Fruit fly (Drosophila melanogaster) whole organism, embryonic: Measurements from ENCODE around the gene CG5805.

Experiments used
- CG10267 ChIP-seq: fragments of 200-800 bp; sonication (Bioruptor generic); optimal IDR thresholded peaks from 2 replicates; lab custom pipeline; 2018; ENCODE audit warnings: missing biosample characterization, mild to moderate bottlenecking, missing genetic modification characterization, moderate library complexity
- CG10366 ChIP-seq: fragments of 200-800 bp; sonication (Bioruptor generic); IDR thresholded peaks from 2 replicates; pipeline ENCODE4 v1.3.6; 2022; ENCODE audit warnings: missing biosample characterization, missing genetic modification characterization
- CG11085 ChIP-seq: fragments of 200-800 bp; sonication (Bioruptor generic); IDR thresholded peaks from 2 replicates; pipeline ENCODE4 v1.3.6; 2022; ENCODE audit warnings: missing biosample characterization, missing genetic modification characterization
- CG14860 ChIP-seq: fragments of 200-800 bp; sonication (Bioruptor generic); IDR thresholded peaks from 3 replicates; pipeline ENCODE4 v1.3.6; 2022; ENCODE audit warnings: missing biosample characterization, missing genetic modification characterization; ENCODE audit not compliant: partially characterized antibody
- CG15479 ChIP-seq: fragments of 200-800 bp; sonication (Bioruptor generic); optimal IDR thresholded peaks from 3 replicates; lab custom pipeline; 2019; ENCODE audit warnings: missing biosample characterization, mild to moderate bottlenecking, missing genetic modification characterization, moderate library complexity
- CG17359 ChIP-seq: fragments of 200-800 bp; sonication (Bioruptor generic); optimal IDR thresholded peaks from 3 replicates; lab custom pipeline; 2018; ENCODE audit warnings: missing biosample characterization, mild to moderate bottlenecking, missing genetic modification characterization, moderate library complexity
- CG17385 ChIP-seq: fragments of 200-800 bp; sonication (Bioruptor generic); optimal IDR thresholded peaks from 3 replicates; lab custom pipeline; 2018; ENCODE audit warnings: missing biosample characterization, mild to moderate bottlenecking, missing genetic modification characterization
- CG17912 ChIP-seq: fragments of 200-800 bp; sonication (Bioruptor generic); optimal IDR thresholded peaks from 2 replicates; lab custom pipeline; 2018; ENCODE audit warnings: missing biosample characterization, mild to moderate bottlenecking, missing genetic modification characterization
- CG1832 ChIP-seq: fragments of 200-800 bp; sonication (Bioruptor generic); optimal IDR thresholded peaks from 2 replicates; lab custom pipeline; 2017; ENCODE audit warnings: missing biosample characterization, mild to moderate bottlenecking, missing genetic modification characterization, inconsistent platforms
- CG32772 ChIP-seq: fragments of 200-800 bp; sonication (Bioruptor generic); IDR thresholded peaks from 2 replicates; pipeline ENCODE4 v1.3.6; 2022; ENCODE audit warnings: missing biosample characterization, missing genetic modification characterization
- CG4854 ChIP-seq: fragments of 200-800 bp; sonication (Bioruptor generic); optimal IDR thresholded peaks from 2 replicates; lab custom pipeline; 2016; ENCODE audit warnings: missing biosample characterization, missing genetic modification characterization, inconsistent platforms
- CG6175 ChIP-seq: fragments of 200-800 bp; sonication (Bioruptor generic); IDR thresholded peaks from 3 replicates; pipeline ENCODE4 v1.3.6; 2022; ENCODE audit warnings: missing biosample characterization, missing genetic modification characterization
- CHES-1-like ChIP-seq: fragments of 200-800 bp; sonication (Bioruptor generic); optimal IDR thresholded peaks from 2 replicates; lab custom pipeline; 2016; ENCODE audit warnings: missing biosample characterization, missing genetic modification characterization
- D19B ChIP-seq: fragments of 200-800 bp; sonication (Bioruptor generic); optimal IDR thresholded peaks from 2 replicates; lab custom pipeline; 2017; ENCODE audit warnings: missing biosample characterization, mild to moderate bottlenecking, missing genetic modification characterization
- Gug ChIP-seq: fragments of 200-800 bp; sonication (Bioruptor generic); IDR thresholded peaks from 4 replicates; pipeline ENCODE4 v1.3.6; 2022; ENCODE audit warnings: missing biosample characterization, missing genetic modification characterization
- HLH4C ChIP-seq: fragments of 200-800 bp; sonication (Bioruptor generic); IDR thresholded peaks from 3 replicates; pipeline ENCODE4 v1.3.6; 2022; ENCODE audit warnings: missing biosample characterization, missing genetic modification characterization; ENCODE audit not compliant: partially characterized antibody
- HmgZ ChIP-seq: fragments of 200-800 bp; sonication (Bioruptor generic); optimal IDR thresholded peaks from 2 replicates; lab custom pipeline; 2018; ENCODE audit warnings: missing biosample characterization, mild to moderate bottlenecking, missing genetic modification characterization
- Hmx ChIP-seq: fragments of 200-800 bp; sonication (Bioruptor generic); optimal IDR thresholded peaks from 2 replicates; lab custom pipeline; 2016; ENCODE audit warnings: missing biosample characterization, missing genetic modification characterization
- Lhr ChIP-seq: fragments of 200-800 bp; sonication (Bioruptor generic); optimal IDR thresholded peaks from 3 replicates; lab custom pipeline; 2017; ENCODE audit warnings: mild to moderate bottlenecking, missing biosample characterization, missing genetic modification reagents, missing genetic modification characterization
- MESR4 ChIP-seq: fragments of 200-800 bp; sonication (Bioruptor generic); optimal IDR thresholded peaks from 2 replicates; lab custom pipeline; 2018; ENCODE audit warnings: missing biosample characterization, mild to moderate bottlenecking, missing genetic modification characterization, moderate library complexity
- Mad ChIP-seq: fragments of 200-800 bp; sonication (Bioruptor generic); optimal IDR thresholded peaks from 2 replicates; lab custom pipeline; 2016; ENCODE audit warnings: missing biosample characterization, missing genetic modification characterization
- Max ChIP-seq: fragments of 200-800 bp; sonication (Bioruptor generic); optimal IDR thresholded peaks from 2 replicates; lab custom pipeline; 2016; ENCODE audit warnings: missing biosample characterization, mild to moderate bottlenecking, missing genetic modification characterization
- Optix ChIP-seq: fragments of 200-800 bp; sonication (Bioruptor generic); IDR thresholded peaks from 3 replicates; pipeline ENCODE4 v1.3.6; 2022; ENCODE audit warnings: missing biosample characterization, missing genetic modification characterization
- Ptx1 ChIP-seq: fragments of 200-800 bp; sonication (Bioruptor generic); IDR thresholded peaks from 2 replicates; pipeline ENCODE4 v1.3.6; 2022; ENCODE audit warnings: missing biosample characterization, missing genetic modification characterization
- Sin3A ChIP-seq: fragments of >200 bp; optimal IDR thresholded peaks from 2 replicates; lab custom pipeline; 2018
- Spps ChIP-seq: fragments of 200-800 bp; sonication (Bioruptor generic); optimal IDR thresholded peaks from 2 replicates; lab custom pipeline; 2018; ENCODE audit warnings: missing biosample characterization, mild to moderate bottlenecking, missing genetic modification characterization
- ac ChIP-seq: fragments of 200-800 bp; sonication (Bioruptor generic); optimal IDR thresholded peaks from 3 replicates; lab custom pipeline; 2017; ENCODE audit warnings: missing biosample characterization, mild to moderate bottlenecking, missing genetic modification characterization
- amos ChIP-seq: fragments of 200-800 bp; sonication (Bioruptor generic); IDR thresholded peaks from 2 replicates; pipeline ENCODE4 v1.3.6; 2022; ENCODE audit warnings: missing biosample characterization, missing genetic modification characterization; ENCODE audit not compliant: partially characterized antibody
- ato ChIP-seq: fragments of 200-800 bp; sonication (Bioruptor generic); IDR thresholded peaks from 2 replicates; pipeline ENCODE4 v1.3.6; 2022; ENCODE audit warnings: missing biosample characterization, missing genetic modification characterization; ENCODE audit not compliant: partially characterized antibody
- br ChIP-seq: fragments of >200 bp; optimal IDR thresholded peaks from 2 replicates; lab custom pipeline; 2017
- corto ChIP-seq: fragments of 200-800 bp; sonication (Bioruptor generic); optimal IDR thresholded peaks from 2 replicates; lab custom pipeline; 2016; ENCODE audit warnings: missing biosample characterization, mild to moderate bottlenecking, missing genetic modification characterization, moderate library complexity
- crc ChIP-seq: fragments of 200-800 bp; sonication (Bioruptor generic); optimal IDR thresholded peaks from 2 replicates; lab custom pipeline; 2016; ENCODE audit warnings: missing biosample characterization, missing genetic modification characterization
- dm ChIP-seq: fragments of 200-800 bp; sonication (Bioruptor generic); optimal IDR thresholded peaks from 3 replicates; lab custom pipeline; 2016; ENCODE audit warnings: missing biosample characterization, missing genetic modification characterization
- dpn ChIP-seq, 2 experiments: fragments of 200-800 bp; sonication (Bioruptor generic); optimal IDR thresholded peaks; 3 replicates each; lab custom pipeline; 2016; ENCODE audit warnings: missing biosample characterization in 2 of 2, missing genetic modification characterization in 2 of 2
- fu2 ChIP-seq: fragments of 200-800 bp; sonication (Bioruptor generic); optimal IDR thresholded peaks from 2 replicates; lab custom pipeline; 2016; ENCODE audit warnings: missing biosample characterization, missing genetic modification characterization
- gfzf ChIP-seq: fragments of 200-800 bp; sonication (Bioruptor generic); optimal IDR thresholded peaks from 2 replicates; lab custom pipeline; 2016; ENCODE audit warnings: missing biosample characterization, mild to moderate bottlenecking, missing genetic modification characterization, moderate library complexity
- nerfin-1 ChIP-seq: fragments of 200-800 bp; sonication (Bioruptor generic); optimal IDR thresholded peaks from 3 replicates; lab custom pipeline; 2019; ENCODE audit warnings: missing biosample characterization, mild to moderate bottlenecking, missing genetic modification characterization, moderate library complexity
- nmo ChIP-seq: fragments of 200-800 bp; sonication (Bioruptor generic); optimal IDR thresholded peaks from 2 replicates; lab custom pipeline; 2018; ENCODE audit warnings: missing biosample characterization, mild to moderate bottlenecking, missing genetic modification characterization, moderate library complexity
- pan ChIP-seq, 4 experiments: fragments of >200 bp in 3 of 4; fragments of 200-800 bp in 1 of 4; sonication (Bioruptor generic) in 1 of 4; optimal IDR thresholded peaks in 3 of 4; IDR thresholded peaks in 1 of 4; 2 replicates each; pipeline versions ENCODE4 v1.3.6 to Lab custom; 2017 to 2022; ENCODE audit warnings: missing biosample characterization in 2 of 4, missing genetic modification characterization in 2 of 4, mixed read lengths in 1 of 4
- repo ChIP-seq: fragments of 200-800 bp; sonication (Bioruptor generic); optimal IDR thresholded peaks from 2 replicates; lab custom pipeline; 2016; ENCODE audit warnings: missing biosample characterization, missing genetic modification characterization
- ro ChIP-seq: fragments of 200-800 bp; sonication (Bioruptor generic); IDR thresholded peaks from 2 replicates; pipeline ENCODE4 v1.3.6; 2022; ENCODE audit warnings: missing biosample characterization, missing genetic modification characterization
- row ChIP-seq: fragments of 200-800 bp; sonication (Bioruptor generic); IDR thresholded peaks from 3 replicates; pipeline ENCODE4 v1.3.6; 2022; ENCODE audit warnings: missing biosample characterization, missing genetic modification characterization
- sd ChIP-seq: fragments of 200-800 bp; sonication (Bioruptor generic); optimal IDR thresholded peaks from 3 replicates; lab custom pipeline; 2018; ENCODE audit warnings: missing biosample characterization, mild to moderate bottlenecking, missing genetic modification characterization, moderate library complexity
- so ChIP-seq: fragments of 200-800 bp; sonication (Bioruptor generic); IDR thresholded peaks from 3 replicates; pipeline ENCODE4 v1.3.6; 2022; ENCODE audit warnings: missing biosample characterization, missing genetic modification characterization
- ssp ChIP-seq: fragments of 200-800 bp; sonication (Bioruptor generic); IDR thresholded peaks from 2 replicates; pipeline ENCODE4 v1.3.6; 2022; ENCODE audit warnings: missing biosample characterization, missing genetic modification characterization
- tio ChIP-seq: fragments of 200-800 bp; sonication (Bioruptor generic); optimal IDR thresholded peaks from 2 replicates; lab custom pipeline; 2017; ENCODE audit warnings: missing biosample characterization, missing genetic modification characterization, inconsistent platforms
- trem ChIP-seq: fragments of 200-800 bp; optimal IDR thresholded peaks from 3 replicates; lab custom pipeline; 2019; ENCODE audit warnings: missing biosample characterization, mild to moderate bottlenecking, missing genetic modification characterization, moderate library complexity
- twi ChIP-seq: fragments of 200-800 bp; optimal IDR thresholded peaks from 2 replicates; lab custom pipeline; 2019; ENCODE audit warnings: missing biosample characterization, mild to moderate bottlenecking, missing genetic modification characterization, moderate library complexity
- unc-4 ChIP-seq: fragments of 200-800 bp; sonication (Bioruptor generic); IDR thresholded peaks from 2 replicates; pipeline ENCODE4 v1.3.6; 2022; ENCODE audit warnings: missing biosample characterization, missing genetic modification characterization; ENCODE audit not compliant: partially characterized antibody

The CG5805 gene

DNA sequence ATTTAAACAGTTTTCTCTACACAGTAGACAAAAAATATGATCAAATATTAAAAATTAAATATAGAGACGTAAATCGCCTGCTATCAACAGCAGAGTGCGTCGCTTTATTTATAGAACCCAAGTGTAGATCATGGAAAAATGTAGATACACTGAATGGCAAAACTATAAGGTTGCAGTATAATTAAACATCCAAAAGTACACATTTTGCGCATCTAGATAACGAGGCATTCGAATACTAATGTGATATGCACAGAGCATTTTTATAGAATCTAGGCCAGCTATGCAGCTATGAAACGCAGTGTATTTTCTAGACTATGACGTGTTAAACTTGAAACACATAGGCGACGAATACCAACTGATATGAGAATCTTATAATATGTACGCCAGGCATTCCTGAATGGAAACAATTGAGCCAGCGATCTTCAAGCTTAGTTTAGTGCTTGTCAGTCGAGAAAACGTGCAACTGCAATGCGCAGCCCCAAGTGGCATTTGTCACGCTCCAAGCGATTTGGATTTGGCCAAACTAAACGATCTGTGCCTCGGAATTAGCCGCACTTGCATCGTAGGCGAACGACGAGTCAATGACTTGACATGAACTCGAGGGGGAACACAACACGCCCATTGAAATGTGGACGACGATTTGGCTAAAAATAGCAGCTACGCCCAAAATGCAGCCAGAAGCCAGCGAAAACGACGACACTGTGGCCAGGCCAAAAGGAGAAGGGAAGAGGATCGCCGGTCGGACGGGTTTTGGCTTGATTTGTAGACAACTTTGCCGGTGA lies 23.8 kb upstream of the CG5805 start (continued):
- peak; percentile 47 for TF ChIP-seq Spps (tag; lab: Kevin White, UChicago)
- TF ChIP-seq fu2 (GFP tag; lab: Kevin White, UChicago): peak; percentile 84
- peak; percentile 84 for TF ChIP-seq sd (tag; lab: Kevin White, UChicago)
- peak; percentile 78 for TF ChIP-seq repo (GFP tag; lab: Kevin White, UChicago)
- peak; percentile 93 for TF ChIP-seq HmgZ
- TF ChIP-seq Hmx (GFP tag; lab: Kevin White, UChicago): peak; percentile 3
- no peak for TF ChIP-seq pan (optimal IDR thresholded peaks at IDR 0.05; lab: Kevin White, UChicago)
- peak in 1 of 2 experiments; percentile 93 for TF ChIP-seq pan (GFP tag; optimal IDR thresholded peaks at IDR 0.05 in 1 of 2, IDR thresholded peaks at IDR 0.05 in 1 of 2)
- TF ChIP-seq Lhr (GFP tag; lab: Kevin White, UChicago): peak; percentile 41
- TF ChIP-seq CG1832: no peak
- peak; percentile 89 for TF ChIP-seq CG10366 (GFP tag; lab: Robert Waterston, UW)
- peak; percentile 79; the same call in 2 of the 3 replicates for TF ChIP-seq CG6175 (GFP tag; lab: Robert Waterston, UW)
- TF ChIP-seq CG17385 (GFP tag; lab: Kevin White, UChicago): peak; percentile 89
- no peak for TF ChIP-seq unc-4 (GFP tag; lab: Robert Waterston, UW)
- peak; percentile 89 for TF ChIP-seq Optix (GFP tag; lab: Robert Waterston, UW)
- TF ChIP-seq Sin3A (lab: Kevin White, UChicago): no peak
- TF ChIP-seq nmo: peak; percentile 88
- TF ChIP-seq Gug: peak; percentile 90
- peak; percentile 62 for TF ChIP-seq crc (GFP tag; lab: Kevin White, UChicago)
- TF ChIP-seq CG11085 (GFP tag; lab: Robert Waterston, UW): peak; percentile 63; the same call in 1 of the 2 replicates
- peak; percentile 49 for TF ChIP-seq CG17912 (GFP tag; lab: Kevin White, UChicago)
- TF ChIP-seq dm: peak; percentile 71
- TF ChIP-seq Ptx1 (GFP tag; lab: Robert Waterston, UW): peak; percentile 86
- TF ChIP-seq MESR4 (GFP tag; lab: Kevin White, UChicago): peak; percentile 44
- TF ChIP-seq amos (GFP tag; lab: Robert Waterston, UW): no peak
- TF ChIP-seq CG17359: peak; percentile 93
- peak; percentile 79 for TF ChIP-seq tio (GFP tag; lab: Kevin White, UChicago)
- no peak for TF ChIP-seq CG15479 (GFP tag; lab: Kevin White, UChicago)
- TF ChIP-seq CHES-1-like (GFP tag; lab: Kevin White, UChicago): peak; percentile 82
- TF ChIP-seq so (GFP tag; lab: Robert Waterston, UW): peak; percentile 88
- peak; percentile 77 for TF ChIP-seq nerfin-1 (tag; lab: Kevin White, UChicago)
- peak; percentile 93 for TF ChIP-seq row (GFP tag; lab: Robert Waterston, UW)
- TF ChIP-seq ac (GFP tag; lab: Kevin White, UChicago): peak; percentile 30
- peak; percentile 73 for TF ChIP-seq Max (GFP tag; lab: Kevin White, UChicago)
- peak; percentile 70 for TF ChIP-seq ssp (GFP tag; lab: Robert Waterston, UW)
- TF ChIP-seq CG4854: peak; percentile 76
- peak; percentile 50; the same call in 1 of the 2 replicates for TF ChIP-seq ro (GFP tag; lab: Robert Waterston, UW)
- peak; percentile 78 for TF ChIP-seq corto (GFP tag; lab: Kevin White, UChicago)
- TF ChIP-seq CG10267 (tag; lab: Kevin White, UChicago): peak; percentile 63
- peak; percentile 86 for TF ChIP-seq Mad (GFP tag; lab: Kevin White, UChicago)
- no peak for TF ChIP-seq HLH4C (GFP tag; lab: Robert Waterston, UW)
- peak; percentile 73 for TF ChIP-seq D19B (GFP tag; lab: Kevin White, UChicago)
- no peak for TF ChIP-seq ato (GFP tag; lab: Robert Waterston, UW)
- peak; percentile 84 to 93 for TF ChIP-seq dpn (GFP tag; optimal IDR thresholded peaks at IDR 0.05; lab: Kevin White, UChicago)
- TF ChIP-seq CG14860 (GFP tag; lab: Robert Waterston, UW): no peak
- TF ChIP-seq trem (tag; lab: Kevin White, UChicago): peak; percentile 27
- no peak for TF ChIP-seq br (lab: Kevin White, UChicago)
- no peak for TF ChIP-seq gfzf (GFP tag; lab: Kevin White, UChicago)
- peak; percentile 76 for TF ChIP-seq twi (tag; lab: Kevin White, UChicago)
- TF ChIP-seq CG32772: peak; percentile 82
